Worm (Caenorhabditis elegans) whole organism, L3 larva: ENCODE measurements around the gene H01M10.1.

Experiments used
- R02D3.7 ChIP-seq: fragments of 150-350 bp; optimal IDR thresholded peaks from 2 replicates; lab custom pipeline; 2014; ENCODE audit warnings: missing biosample characterization, missing genetic modification characterization
- ZK546.5 ChIP-seq: sonication (generic microtip); optimal IDR thresholded peaks from 2 replicates; lab custom pipeline; 2017; ENCODE audit warnings: missing biosample characterization, missing genetic modification characterization
- aly-2 ChIP-seq: fragments of 150-350 bp; optimal IDR thresholded peaks from 2 replicates; lab custom pipeline; 2014; ENCODE audit warnings: missing biosample characterization, missing genetic modification characterization
- ama-1 ChIP-seq: fragments of 150-350 bp; optimal IDR thresholded peaks from 2 replicates; lab custom pipeline; 2018
- ceh-16 ChIP-seq: sonication (generic microtip); optimal IDR thresholded peaks from 2 replicates; lab custom pipeline; 2017; ENCODE audit warnings: missing biosample characterization, missing genetic modification characterization
- ceh-28 ChIP-seq: fragments of 150-350 bp; optimal IDR thresholded peaks from 2 replicates; lab custom pipeline; 2014; ENCODE audit warnings: missing biosample characterization, missing genetic modification reagents, missing genetic modification characterization
- ceh-82 ChIP-seq: fragments of 150-350 bp; optimal IDR thresholded peaks from 2 replicates; lab custom pipeline; 2014; ENCODE audit warnings: missing biosample characterization, missing genetic modification characterization
- ceh-9 ChIP-seq: sonication (generic microtip); optimal IDR thresholded peaks from 2 replicates; lab custom pipeline; 2018; ENCODE audit warnings: missing biosample characterization, missing genetic modification characterization
- daf-12 ChIP-seq: fragments of 150-350 bp; optimal IDR thresholded peaks from 2 replicates; lab custom pipeline; 2014; ENCODE audit warnings: missing biosample characterization, missing genetic modification reagents, missing genetic modification characterization
- egl-27 ChIP-seq: sonication (generic microtip); optimal IDR thresholded peaks from 4 replicates; lab custom pipeline; 2017; ENCODE audit warnings: missing biosample characterization, missing genetic modification reagents, missing genetic modification characterization
- egl-5 ChIP-seq: fragments of 150-350 bp; optimal IDR thresholded peaks from 2 replicates; lab custom pipeline; 2017; ENCODE audit warnings: missing biosample characterization, missing genetic modification reagents, missing genetic modification characterization, inconsistent platforms
- elt-1 ChIP-seq: fragments of 150-350 bp; optimal IDR thresholded peaks from 2 replicates; lab custom pipeline; 2014; ENCODE audit warnings: missing biosample characterization, missing genetic modification characterization
- elt-2 ChIP-seq: sonication (generic microtip); optimal IDR thresholded peaks from 2 replicates; lab custom pipeline; 2016; ENCODE audit warnings: missing genetic modification reagents, mild to moderate bottlenecking, missing genetic modification characterization, missing compliant biosample characterization
- elt-3 ChIP-seq, 3 experiments: fragments of 150-350 bp in 1 of 3; sonication (generic microtip) in 2 of 3; optimal IDR thresholded peaks; 2 replicates in 2 of 3; 4 replicates in 1 of 3; lab custom pipeline; 2014 to 2017; ENCODE audit warnings: missing biosample characterization in 3 of 3, missing genetic modification characterization in 3 of 3
- fkh-10 ChIP-seq: sonication (generic microtip); optimal IDR thresholded peaks from 2 replicates; lab custom pipeline; 2017; ENCODE audit warnings: missing biosample characterization, missing genetic modification reagents, missing genetic modification characterization
- fkh-2 ChIP-seq: fragments of 150-350 bp; optimal IDR thresholded peaks from 2 replicates; lab custom pipeline; 2014; ENCODE audit warnings: missing biosample characterization, missing genetic modification reagents, missing genetic modification characterization
- fos-1 ChIP-seq: fragments of 150-350 bp; optimal IDR thresholded peaks from 2 replicates; lab custom pipeline; 2014; ENCODE audit warnings: missing biosample characterization, missing genetic modification characterization
- hmg-11 ChIP-seq: sonication (generic microtip); optimal IDR thresholded peaks from 2 replicates; lab custom pipeline; 2016; ENCODE audit warnings: missing genetic modification characterization, missing compliant biosample characterization
- jun-1 ChIP-seq: fragments of 150-350 bp; optimal IDR thresholded peaks from 2 replicates; lab custom pipeline; 2014; ENCODE audit warnings: missing biosample characterization, missing genetic modification reagents, missing genetic modification characterization
- lin-15B ChIP-seq: fragments of 150-350 bp; optimal IDR thresholded peaks from 2 replicates; lab custom pipeline; 2014; ENCODE audit warnings: missing biosample characterization, missing genetic modification characterization
- lin-39 ChIP-seq: fragments of 150-350 bp; optimal IDR thresholded peaks from 2 replicates; lab custom pipeline; 2018; ENCODE audit warnings: missing biosample characterization, missing genetic modification reagents, missing genetic modification characterization
- lsy-12 ChIP-seq: sonication (generic microtip); optimal IDR thresholded peaks from 2 replicates; lab custom pipeline; 2016; ENCODE audit warnings: mild to moderate bottlenecking, missing genetic modification characterization, missing compliant biosample characterization
- mdl-1 ChIP-seq: fragments of 150-350 bp; optimal IDR thresholded peaks from 2 replicates; lab custom pipeline; 2014; ENCODE audit warnings: missing biosample characterization, missing genetic modification characterization
- mml-1 ChIP-seq: fragments of 150-350 bp; sonication (generic microtip); optimal IDR thresholded peaks from 3 replicates; lab custom pipeline; 2014; ENCODE audit warnings: missing biosample characterization, missing genetic modification characterization
- nfya-1 ChIP-seq: sonication (generic microtip); optimal IDR thresholded peaks from 2 replicates; lab custom pipeline; 2017; ENCODE audit warnings: missing genetic modification characterization, mild to moderate bottlenecking, missing compliant biosample characterization, antibody characterized with exemption, moderate library complexity; ENCODE audit not compliant: insufficient read depth
- nhr-11 ChIP-seq: fragments of 150-350 bp; optimal IDR thresholded peaks from 2 replicates; lab custom pipeline; 2014; ENCODE audit warnings: missing biosample characterization, missing genetic modification characterization
- nhr-12 ChIP-seq: fragments of 150-350 bp; optimal IDR thresholded peaks from 2 replicates; lab custom pipeline; 2014; ENCODE audit warnings: missing biosample characterization, missing genetic modification characterization
- nhr-23 ChIP-seq: fragments of 150-350 bp; optimal IDR thresholded peaks from 2 replicates; lab custom pipeline; 2014; ENCODE audit warnings: missing biosample characterization, missing genetic modification reagents, missing genetic modification characterization
- nhr-237 ChIP-seq: fragments of 150-350 bp; optimal IDR thresholded peaks from 2 replicates; lab custom pipeline; 2014; ENCODE audit warnings: missing biosample characterization, missing genetic modification characterization
- nhr-25 ChIP-seq: sonication (generic microtip); optimal IDR thresholded peaks from 2 replicates; lab custom pipeline; 2017; ENCODE audit warnings: missing biosample characterization, missing genetic modification characterization
- nhr-28 ChIP-seq: fragments of 150-350 bp; optimal IDR thresholded peaks from 2 replicates; lab custom pipeline; 2014; ENCODE audit warnings: missing biosample characterization, missing genetic modification characterization
- nhr-43 ChIP-seq: sonication (generic microtip); optimal IDR thresholded peaks from 2 replicates; lab custom pipeline; 2016; ENCODE audit warnings: mild to moderate bottlenecking, missing genetic modification characterization, missing compliant biosample characterization; ENCODE audit not compliant: poor library complexity, severe bottlenecking
- nhr-67 ChIP-seq: fragments of 150-350 bp; optimal IDR thresholded peaks from 2 replicates; lab custom pipeline; 2014; ENCODE audit warnings: missing biosample characterization, missing genetic modification characterization
- nhr-76 ChIP-seq: fragments of 150-350 bp; sonication (generic microtip); optimal IDR thresholded peaks from 5 replicates; lab custom pipeline; 2014; ENCODE audit warnings: missing biosample characterization, missing genetic modification characterization
- nhr-77 ChIP-seq: fragments of 150-350 bp; optimal IDR thresholded peaks from 2 replicates; lab custom pipeline; 2014; ENCODE audit warnings: missing biosample characterization, missing genetic modification characterization
- pha-4 ChIP-seq: fragments of 150-350 bp; optimal IDR thresholded peaks from 2 replicates; lab custom pipeline; 2014; ENCODE audit warnings: missing biosample characterization, missing genetic modification reagents, missing genetic modification characterization
- pqm-1 ChIP-seq: fragments of 150-350 bp; optimal IDR thresholded peaks from 2 replicates; lab custom pipeline; 2017; ENCODE audit warnings: missing biosample characterization, missing genetic modification characterization, inconsistent platforms
- sea-2 ChIP-seq: fragments of 150-350 bp; sonication (generic microtip); optimal IDR thresholded peaks from 4 replicates; lab custom pipeline; 2014; ENCODE audit warnings: missing biosample characterization, missing genetic modification reagents, missing genetic modification characterization
- skn-1 ChIP-seq: fragments of 150-350 bp; optimal IDR thresholded peaks from 2 replicates; lab custom pipeline; 2014; ENCODE audit warnings: missing biosample characterization, missing genetic modification characterization
- snpc-4 ChIP-seq: fragments of 150-350 bp; optimal IDR thresholded peaks from 2 replicates; lab custom pipeline; 2014; ENCODE audit warnings: missing biosample characterization, missing genetic modification characterization
- tbx-2 ChIP-seq: sonication (generic microtip); optimal IDR thresholded peaks from 2 replicates; lab custom pipeline; 2016; ENCODE audit warnings: mild to moderate bottlenecking, missing genetic modification characterization, missing compliant biosample characterization
- unc-39 ChIP-seq: sonication (generic microtip); optimal IDR thresholded peaks from 4 replicates; lab custom pipeline; 2017; ENCODE audit warnings: missing biosample characterization, missing genetic modification characterization
- unc-62 ChIP-seq: fragments of 150-350 bp; sonication (generic microtip); optimal IDR thresholded peaks from 4 replicates; lab custom pipeline; 2014; ENCODE audit warnings: missing biosample characterization, missing genetic modification reagents, missing genetic modification characterization
- zag-1 ChIP-seq: fragments of 150-350 bp; optimal IDR thresholded peaks from 2 replicates; lab custom pipeline; 2014; ENCODE audit warnings: missing biosample characterization, missing genetic modification characterization
- ztf-11 ChIP-seq: fragments of 150-350 bp; optimal IDR thresholded peaks from 2 replicates; lab custom pipeline; 2014; ENCODE audit warnings: missing biosample characterization, missing genetic modification characterization
- ztf-4 ChIP-seq: fragments of 150-350 bp; optimal IDR thresholded peaks from 2 replicates; lab custom pipeline; 2014; ENCODE audit warnings: missing biosample characterization, missing genetic modification characterization

H01M10.1 gene

ce11 chrX:2592670-2593280 is 12.4 kb upstream of the H01M10.1 start:
- no peak for TF ChIP-seq nhr-67
- TF ChIP-seq R02D3.7 (tag; lab: Kevin White, UChicago), result no peak
- no peak for TF ChIP-seq nhr-237 (tag; lab: Kevin White, UChicago)
- no peak for TF ChIP-seq lsy-12 (tag; lab: Kevin White, UChicago)
- no peak for TF ChIP-seq nhr-11
- no peak for TF ChIP-seq lin-39
- no peak for TF ChIP-seq tbx-2 (tag; lab: Kevin White, UChicago)
- TF ChIP-seq ztf-4, result peak; percentile 11
- TF ChIP-seq fkh-10 (GFP tag; lab: Kevin White, UChicago), result no peak
- no peak for TF ChIP-seq mdl-1 (tag; lab: Kevin White, UChicago)
- TF ChIP-seq ama-1 (lab: Kevin White, UChicago), result peak; percentile 73
- TF ChIP-seq elt-3 (tag; optimal IDR thresholded peaks at IDR 0.05; lab: Kevin White, UChicago), result no peak
- TF ChIP-seq fkh-2 (tag; lab: Kevin White, UChicago), result no peak
- no peak for TF ChIP-seq jun-1 (tag; lab: Kevin White, UChicago)
- TF ChIP-seq unc-62 (GFP tag; lab: Kevin White, UChicago), result no peak
- TF ChIP-seq nhr-25 (tag; lab: Kevin White, UChicago), result no peak
- peak; percentile 6 for TF ChIP-seq nfya-1 (tag; lab: Kevin White, UChicago)
- TF ChIP-seq daf-12 (tag; lab: Kevin White, UChicago), result no peak
- TF ChIP-seq ztf-11 (tag; lab: Kevin White, UChicago), result no peak
- TF ChIP-seq elt-2 (tag; lab: Kevin White, UChicago), result peak; percentile 32
- no peak for TF ChIP-seq fos-1 (tag; lab: Kevin White, UChicago)
- TF ChIP-seq nhr-76 (tag; lab: Kevin White, UChicago), result no peak
- no peak for TF ChIP-seq snpc-4 (tag; lab: Kevin White, UChicago)
- no peak for TF ChIP-seq nhr-28 (tag; lab: Kevin White, UChicago)
- TF ChIP-seq lin-15B, result no peak
- no peak for TF ChIP-seq nhr-77 (tag; lab: Kevin White, UChicago)
- TF ChIP-seq ceh-9 (tag; lab: Kevin White, UChicago), result no peak
- no peak for TF ChIP-seq sea-2 (GFP tag; lab: Kevin White, UChicago)
- TF ChIP-seq ZK546.5 (tag; lab: Kevin White, UChicago), result no peak
- TF ChIP-seq pha-4 (tag; lab: Kevin White, UChicago), result peak; percentile 42
- TF ChIP-seq hmg-11 (tag; lab: Kevin White, UChicago), result no peak
- TF ChIP-seq skn-1 (tag; lab: Kevin White, UChicago), result no peak
- TF ChIP-seq egl-27 (tag; lab: Kevin White, UChicago), result no peak
- TF ChIP-seq unc-39, result no peak
- TF ChIP-seq pqm-1, result no peak
- no peak for TF ChIP-seq nhr-23 (tag; lab: Kevin White, UChicago)
- TF ChIP-seq ceh-82, result no peak
- peak; percentile 13 for TF ChIP-seq egl-5 (tag; lab: Kevin White, UChicago)
- TF ChIP-seq ceh-16 (tag; lab: Kevin White, UChicago), result no peak
- TF ChIP-seq ceh-28 (tag; lab: Kevin White, UChicago), result no peak

DNA sequence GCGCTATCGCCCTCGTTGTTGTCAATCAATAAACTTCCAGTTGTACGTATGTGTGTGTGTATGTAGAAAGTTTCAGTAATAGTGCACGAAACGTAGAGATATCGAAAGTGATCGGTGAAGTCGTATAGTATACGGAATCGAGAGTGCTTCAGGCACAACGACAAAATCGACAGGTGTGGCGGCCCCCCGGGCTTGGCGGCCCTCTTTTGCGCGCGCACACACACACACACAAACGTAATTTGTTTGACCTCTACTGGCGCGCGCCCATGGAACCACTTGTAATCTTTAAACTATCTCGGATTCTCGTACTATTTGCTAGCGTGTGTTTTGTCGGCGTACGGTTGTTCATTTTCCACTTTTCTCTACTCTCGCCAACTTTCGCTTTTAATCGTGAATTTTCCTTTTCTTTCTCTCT is 11.2 kb upstream of the H01M10.1 start:
- TF ChIP-seq unc-39 (no peak), nhr-12 (no peak), pha-4 (tag; lab: Kevin White, UChicago) (peak; percentile 50), fos-1 (tag; lab: Kevin White, UChicago) (peak; percentile 17), lin-15B (no peak), elt-2 (tag; lab: Kevin White, UChicago) (peak; percentile 41), mdl-1 (tag; lab: Kevin White, UChicago) (no peak), ceh-9 (tag; lab: Kevin White, UChicago) (no peak), aly-2 (tag; lab: Kevin White, UChicago) (no peak), nhr-11 (no peak), hmg-11 (tag; lab: Kevin White, UChicago) (peak; percentile 67), nhr-67 (no peak), egl-27 (tag; lab: Kevin White, UChicago) (no peak), egl-5 (tag; lab: Kevin White, UChicago) (no peak), pqm-1 (no peak), nhr-25 (tag; lab: Kevin White, UChicago) (peak; percentile 90), elt-3 (tag; optimal IDR thresholded peaks at IDR 0.05; lab: Kevin White, UChicago) (no peak), ceh-28 (tag; lab: Kevin White, UChicago) (peak; percentile 62), mml-1 (no peak), unc-62 (GFP tag; lab: Kevin White, UChicago) (no peak), nfya-1 (tag; lab: Kevin White, UChicago) (peak; percentile 38), nhr-43 (tag; lab: Kevin White, UChicago) (peak; percentile 68), lsy-12 (tag; lab: Kevin White, UChicago) (peak; percentile 53), daf-12 (tag; lab: Kevin White, UChicago) (no peak), elt-1 (tag; lab: Kevin White, UChicago) (no peak), ztf-4 (peak; percentile 42), ZK546.5 (tag; lab: Kevin White, UChicago) (no peak), snpc-4 (tag; lab: Kevin White, UChicago) (no peak), nhr-23 (tag; lab: Kevin White, UChicago) (peak; percentile 87), tbx-2 (tag; lab: Kevin White, UChicago) (peak; percentile 7), lin-39 (peak; percentile 64), zag-1 (tag; lab: Kevin White, UChicago) (no peak), nhr-237 (tag; lab: Kevin White, UChicago) (no peak), jun-1 (tag; lab: Kevin White, UChicago) (peak; percentile 40), ceh-82 (no peak)
